Worm (Caenorhabditis elegans) whole organism, midembryonic: ENCODE results near the gene fbxb-78.
A peak's percentile ranks its signal among the peaks of the same experiment; 100 is the strongest.

Experiments used
- T22C8.4 ChIP-seq: fragments of 200-800 bp; sonication (Bioruptor generic); IDR thresholded peaks from 2 replicates; pipeline ENCODE4 v1.3.6; 2022; ENCODE audit warnings: missing genetic modification characterization, missing compliant biosample characterization
- klf-2 ChIP-seq: fragments of 200-800 bp; sonication (Bioruptor generic); conservative IDR thresholded peaks from 2 replicates; pipeline ENCODE4 v1.3.6; 2022; ENCODE audit warnings: missing genetic modification reagents, missing genetic modification characterization, missing compliant biosample characterization
- tab-1 ChIP-seq: fragments of 200-800 bp; sonication (Bioruptor generic); IDR thresholded peaks from 2 replicates; pipeline ENCODE4 v1.3.6; 2022; ENCODE audit warnings: missing genetic modification characterization, missing compliant biosample characterization
- ztf-23 ChIP-seq: fragments of 200-800 bp; sonication (Bioruptor generic); IDR thresholded peaks from 2 replicates; pipeline ENCODE4 v1.3.6; 2022; ENCODE audit warnings: missing genetic modification reagents, missing genetic modification characterization, missing compliant biosample characterization
- ztf-29 ChIP-seq: fragments of 200-800 bp; sonication (Bioruptor generic); IDR thresholded peaks from 2 replicates; pipeline ENCODE4 v1.3.6; 2022; ENCODE audit warnings: missing genetic modification reagents, missing genetic modification characterization, missing compliant biosample characterization

- no peak for TF ChIP-seq ztf-29 (GFP tag; lab: Robert Waterston, UW)
- no peak for TF ChIP-seq tab-1 (GFP tag; lab: Robert Waterston, UW)
- TF ChIP-seq T22C8.4 (GFP tag; lab: Robert Waterston, UW) = no peak
- no peak for TF ChIP-seq klf-2 (GFP tag; lab: Robert Waterston, UW)
- 0 out of 2 replicates have a peak, but pooled peaks have one; percentile 30 for TF ChIP-seq ztf-23 (GFP tag; lab: Robert Waterston, UW)
These were observed 11.8 kb downstream of the fbxb-78 start for ce11 chrIV:4749155-4749554.
